Comparison of ENCODE assay signal across 5 worm cellular contexts in genomic region chrIII:7854494-7855184, ce11.
TF ChIP-seq lines count a peak whose summit lies in the region.

Gene rpl-35, plus strand, starts transcription at chrIII:7855134.

TF ChIP-seq in whole organism, L1 larva, 84 proteins besides CTCF, POLR2A, EP300 and RAD21 (continues in another document):
- TF ChIP-seq nhr-19 (GFP tag; conservative IDR thresholded peaks at IDR 0.05; lab: Robert Waterston, UW) (peak; percentile 100), egl-27 (tag; optimal IDR thresholded peaks at IDR 0.05; lab: Kevin White, UChicago) (peak; percentile 85 to 95), swsn-7 (tag; optimal IDR thresholded peaks at IDR 0.05; lab: Kevin White, UChicago) (peak; percentile 100), pag-3 (tag; optimal IDR thresholded peaks at IDR 0.05; lab: Kevin White, UChicago; ENCODE audit: borderline replicate concordance, insufficient read depth) (peak; percentile 53), ama-1 (optimal IDR thresholded peaks at IDR 0.05; lab: Kevin White, UChicago) (peak; percentile 81), xbp-1 (tag; optimal IDR thresholded peaks at IDR 0.05; lab: Kevin White, UChicago) (peak; percentile 99), jun-1 (tag; optimal IDR thresholded peaks at IDR 0.05; lab: Kevin White, UChicago) (peak; percentile 99), snpc-4 (tag; optimal IDR thresholded peaks at IDR 0.05; lab: Kevin White, UChicago) (peak; percentile 93), sup-37 (GFP tag; optimal IDR thresholded peaks at IDR 0.05; lab: Kevin White, UChicago) (peak; percentile 99), alr-1 (tag; optimal IDR thresholded peaks at IDR 0.05; lab: Kevin White, UChicago; ENCODE audit: borderline replicate concordance) (no peak), lin-35 (GFP tag; optimal IDR thresholded peaks at IDR 0.05; lab: Kevin White, UChicago) (peak; percentile 100), unc-86 (tag; optimal IDR thresholded peaks at IDR 0.05; lab: Kevin White, UChicago) (peak; percentile 100), tbx-2 (tag; optimal IDR thresholded peaks at IDR 0.05; lab: Kevin White, UChicago) (peak; percentile 100), vab-15 (tag; optimal IDR thresholded peaks at IDR 0.05; lab: Kevin White, UChicago) (peak; percentile 98), C16A3.4 (tag; optimal IDR thresholded peaks at IDR 0.05; lab: Kevin White, UChicago) (peak; percentile 100), nhr-11 (tag; optimal IDR thresholded peaks at IDR 0.05; lab: Kevin White, UChicago) (peak; percentile 98), lin-14 (GFP tag; optimal IDR thresholded peaks at IDR 0.05; lab: Kevin White, UChicago) (peak; percentile 100)

TF ChIP-seq in whole organism, L3 larva, 47 proteins besides CTCF, POLR2A, EP300 and RAD21 (continues in another document):
- TF ChIP-seq ztf-4 (tag; optimal IDR thresholded peaks at IDR 0.05; lab: Kevin White, UChicago) = peak; percentile 94
- TF ChIP-seq nhr-237 (tag; optimal IDR thresholded peaks at IDR 0.05; lab: Kevin White, UChicago) = peak; percentile 48
- peak; percentile 99 for TF ChIP-seq nhr-11 (tag; optimal IDR thresholded peaks at IDR 0.05; lab: Kevin White, UChicago)
- no peak for TF ChIP-seq ceh-9 (tag; optimal IDR thresholded peaks at IDR 0.05; lab: Kevin White, UChicago)
- TF ChIP-seq snpc-4 (tag; optimal IDR thresholded peaks at IDR 0.05; lab: Kevin White, UChicago) = peak; percentile 96
- TF ChIP-seq mdl-1 (tag; optimal IDR thresholded peaks at IDR 0.05; lab: Kevin White, UChicago) = peak; percentile 79
- TF ChIP-seq pqm-1 (tag; optimal IDR thresholded peaks at IDR 0.05; lab: Kevin White, UChicago) = peak; percentile 98
- peak; percentile 93 for TF ChIP-seq zag-1 (tag; optimal IDR thresholded peaks at IDR 0.05; lab: Kevin White, UChicago)
- peak; percentile 91 for TF ChIP-seq daf-12 (tag; optimal IDR thresholded peaks at IDR 0.05; lab: Kevin White, UChicago)
- TF ChIP-seq nhr-76 (tag; optimal IDR thresholded peaks at IDR 0.05; lab: Kevin White, UChicago) = peak; percentile 92
- TF ChIP-seq fkh-10 (GFP tag; optimal IDR thresholded peaks at IDR 0.05; lab: Kevin White, UChicago) = peak; percentile 99
- peak; percentile 83 to 98 (median 90) for TF ChIP-seq elt-3 (tag; optimal IDR thresholded peaks at IDR 0.05; lab: Kevin White, UChicago)
- TF ChIP-seq jun-1 (tag; optimal IDR thresholded peaks at IDR 0.05; lab: Kevin White, UChicago) = peak; percentile 99
- peak; percentile 99 for TF ChIP-seq unc-62 (GFP tag; optimal IDR thresholded peaks at IDR 0.05; lab: Kevin White, UChicago)
- peak; percentile 97 for TF ChIP-seq egl-5 (tag; optimal IDR thresholded peaks at IDR 0.05; lab: Kevin White, UChicago)
- TF ChIP-seq lin-39 (tag; optimal IDR thresholded peaks at IDR 0.05; lab: Kevin White, UChicago) = peak; percentile 99
- TF ChIP-seq ceh-82 (tag; optimal IDR thresholded peaks at IDR 0.05; lab: Kevin White, UChicago) = peak; percentile 99
- TF ChIP-seq fkh-2 (tag; optimal IDR thresholded peaks at IDR 0.05; lab: Kevin White, UChicago) = no peak
- peak; percentile 86 for TF ChIP-seq nhr-28 (tag; optimal IDR thresholded peaks at IDR 0.05; lab: Kevin White, UChicago)

TF ChIP-seq in whole organism, early embryonic, 17 proteins besides CTCF, POLR2A, EP300 and RAD21:
- TF ChIP-seq ceh-36 (tag; optimal IDR thresholded peaks at IDR 0.05; lab: Kevin White, UChicago) (peak; percentile 64), sea-1 (GFP tag; conservative IDR thresholded peaks at IDR 0.05; lab: Robert Waterston, UW) (peak; percentile 77), scrt-1 (GFP tag; IDR thresholded peaks at IDR 0.05; lab: Robert Waterston, UW) (peak; percentile 72), tra-4 (tag; optimal IDR thresholded peaks at IDR 0.05; lab: Kevin White, UChicago) (peak; percentile 41), F13C5.2 (tag; optimal IDR thresholded peaks at IDR 0.05; lab: Kevin White, UChicago) (peak; percentile 98), tbx-11 (GFP tag; IDR thresholded peaks at IDR 0.05; lab: Robert Waterston, UW) (peak; percentile 82), tbx-37 (GFP tag; conservative IDR thresholded peaks at IDR 0.05; lab: Robert Waterston, UW) (peak; percentile 74), pes-1 (GFP tag; IDR thresholded peaks at IDR 0.05; lab: Robert Waterston, UW) (peak; percentile 77), hmbx-1 (tag; optimal IDR thresholded peaks at IDR 0.05; lab: Kevin White, UChicago) (peak; percentile 67), ceh-13 (GFP tag; optimal IDR thresholded peaks at IDR 0.05; lab: Kevin White, UChicago) (peak; percentile 49), aly-1 (tag; optimal IDR thresholded peaks at IDR 0.05; lab: Kevin White, UChicago) (no peak), B0310.2 (tag; optimal IDR thresholded peaks at IDR 0.05; lab: Kevin White, UChicago) (peak; percentile 50), ama-1 (optimal IDR thresholded peaks at IDR 0.05; lab: Kevin White, UChicago) (no peak), flt-1 (GFP tag; IDR thresholded peaks at IDR 0.05; lab: Robert Waterston, UW) (peak; percentile 80), ets-7 (tag; optimal IDR thresholded peaks at IDR 0.05; lab: Kevin White, UChicago) (peak; percentile 56), hnd-1 (tag; optimal IDR thresholded peaks at IDR 0.05; lab: Kevin White, UChicago) (peak; percentile 52), hmg-4 (GFP tag; optimal IDR thresholded peaks at IDR 0.05; lab: Kevin White, UChicago) (no peak)
TF ChIP-seq in whole organism, early embryonic: peak in this region for 14.

TF ChIP-seq in whole organism, midembryonic, 9 proteins besides CTCF, POLR2A, EP300 and RAD21:
- TF ChIP-seq ztf-23 (GFP tag; IDR thresholded peaks at IDR 0.05; lab: Robert Waterston, UW) = peak; percentile 94
- peak; percentile 70; the same call in 1 of the 2 replicates for TF ChIP-seq klf-2 (GFP tag; conservative IDR thresholded peaks at IDR 0.05; lab: Robert Waterston, UW)
- peak; percentile 61 for TF ChIP-seq ref-1 (GFP tag; conservative IDR thresholded peaks at IDR 0.05; lab: Robert Waterston, UW)
- TF ChIP-seq med-1 (GFP tag; optimal IDR thresholded peaks at IDR 0.05; lab: Kevin White, UChicago; ENCODE audit: insufficient read depth) = peak; percentile 48
- TF ChIP-seq ztf-29 (GFP tag; IDR thresholded peaks at IDR 0.05; lab: Robert Waterston, UW) = peak; percentile 77
- peak; percentile 92 for TF ChIP-seq flt-1 (GFP tag; IDR thresholded peaks at IDR 0.05; lab: Robert Waterston, UW)
- peak; percentile 83 for TF ChIP-seq tab-1 (GFP tag; IDR thresholded peaks at IDR 0.05; lab: Robert Waterston, UW)
- TF ChIP-seq T22C8.4 (GFP tag; IDR thresholded peaks at IDR 0.05; lab: Robert Waterston, UW) = peak; percentile 76
- peak; percentile 99 for TF ChIP-seq cog-1 (tag; optimal IDR thresholded peaks at IDR 0.05; lab: Kevin White, UChicago)
TF ChIP-seq in whole organism, midembryonic: peak in this region for 9.

TF ChIP-seq in whole organism, young adult, 124 proteins besides CTCF, POLR2A, EP300 and RAD21 (continues in another document):
- TF ChIP-seq akir-1 (GFP tag; optimal IDR thresholded peaks at IDR 0.05; lab: Kevin White, UChicago) (peak; percentile 88), nhr-90 (tag; optimal IDR thresholded peaks at IDR 0.05; lab: Kevin White, UChicago) (peak; percentile 93), madf-10 (tag; optimal IDR thresholded peaks at IDR 0.05; lab: Kevin White, UChicago) (peak; percentile 97), chd-7 (tag; optimal IDR thresholded peaks at IDR 0.05; lab: Kevin White, UChicago) (peak; percentile 99), ama-1 (optimal IDR thresholded peaks at IDR 0.05; lab: Kevin White, UChicago) (peak; percentile 10), ama-1 (GFP tag; optimal IDR thresholded peaks at IDR 0.05; lab: Kevin White, UChicago) (peak; percentile 62 to 79), egl-18 (GFP tag; IDR thresholded peaks at IDR 0.05; lab: Robert Waterston, UW) (peak; percentile 99), let-607 (tag; optimal IDR thresholded peaks at IDR 0.05; lab: Kevin White, UChicago) (peak; percentile 94 to 97), ceh-40 (GFP tag; IDR thresholded peaks at IDR 0.05; lab: Robert Waterston, UW) (peak; percentile 93; the same call in 1 of the 2 replicates), nhr-80 (tag; optimal IDR thresholded peaks at IDR 0.05; lab: Kevin White, UChicago) (peak; percentile 98), hsf-1 (GFP tag; IDR thresholded peaks at IDR 0.05; lab: Robert Waterston, UW) (peak; percentile 93), dox-1 (GFP tag; IDR thresholded peaks at IDR 0.05; lab: Robert Waterston, UW) (peak; percentile 100), lin-54 (GFP tag; optimal IDR thresholded peaks at IDR 0.05; lab: Kevin White, UChicago) (peak; percentile 100), attf-6 (GFP tag; IDR thresholded peaks at IDR 0.05; lab: Robert Waterston, UW) (peak; percentile 90), unc-130 (GFP tag; optimal IDR thresholded peaks at IDR 0.05; lab: Kevin White, UChicago) (peak; percentile 98), Y67H2A.10 (GFP tag; conservative IDR thresholded peaks at IDR 0.05; lab: Robert Waterston, UW) (peak; percentile 97), die-1 (tag; optimal IDR thresholded peaks at IDR 0.05; lab: Kevin White, UChicago) (peak; percentile 80), hmg-1.2 (GFP tag; IDR thresholded peaks at IDR 0.05; lab: Robert Waterston, UW) (peak; percentile 94), sdz-38 (tag; optimal IDR thresholded peaks at IDR 0.05; lab: Kevin White, UChicago) (no peak), snpc-1.1 (tag; optimal IDR thresholded peaks at IDR 0.05; lab: Kevin White, UChicago; ENCODE audit: insufficient read depth) (peak; percentile 85), Y53G8AR.9 (GFP tag; conservative IDR thresholded peaks at IDR 0.05; lab: Robert Waterston, UW) (peak; percentile 100), F33H1.4 (GFP tag; IDR thresholded peaks at IDR 0.05; lab: Robert Waterston, UW) (peak; percentile 96), ztf-25 (GFP tag; IDR thresholded peaks at IDR 0.05; lab: Robert Waterston, UW) (peak; percentile 97), aptf-2 (GFP tag; conservative IDR thresholded peaks at IDR 0.05; lab: Robert Waterston, UW) (peak; percentile 98), gei-17 (GFP tag; optimal IDR thresholded peaks at IDR 0.05; lab: Kevin White, UChicago) (peak; percentile 93), bed-2 (GFP tag; IDR thresholded peaks at IDR 0.05; lab: Robert Waterston, UW) (peak; percentile 97), attf-5 (GFP tag; optimal IDR thresholded peaks at IDR 0.05; lab: Kevin White, UChicago) (peak; percentile 100), ztf-28 (GFP tag; IDR thresholded peaks at IDR 0.05; lab: Robert Waterston, UW) (peak; percentile 99), hmg-20 (GFP tag; IDR thresholded peaks at IDR 0.05; lab: Robert Waterston, UW) (peak; percentile 96), T26A5.8 (tag; optimal IDR thresholded peaks at IDR 0.05; lab: Kevin White, UChicago) (peak; percentile 85), bed-1 (GFP tag; IDR thresholded peaks at IDR 0.05; lab: Robert Waterston, UW) (peak; percentile 91; the same call in 1 of the 2 replicates), lin-35 (GFP tag; optimal IDR thresholded peaks at IDR 0.05; lab: Kevin White, UChicago) (peak; percentile 97 to 100 (median 99)), F55B11.4 (tag; optimal IDR thresholded peaks at IDR 0.05; lab: Kevin White, UChicago; ENCODE audit: borderline replicate concordance, insufficient read depth) (no peak), ZK185.1 (tag; optimal IDR thresholded peaks at IDR 0.05; lab: Kevin White, UChicago; ENCODE audit: poor library complexity, severe bottlenecking) (peak; percentile 99)

Comparison
In these comparisons a context has a peak if more than half of its experiments do, and no peak if none do; other contexts are left out.
1. Of the 8 proteins assayed by ChIP-seq in both whole organism, young adult and whole organism, L1 larva: peak only in whole organism, young adult: none; only in whole organism, L1 larva: none; in both: ama-1, dpl-1, efl-1, lin-35, nhr-90, snpc-4 and 2 more; in neither: 0.